Fruit fly (Drosophila melanogaster) S2 (cell line): ENCODE data around the gene CG12483.

ENCODE experiments used
- CG8478 ChIP-seq: fragments of >200 bp; optimal IDR thresholded peaks from 2 replicates; lab custom pipeline; 2018
- CTCF ChIP-seq, 2 experiments: fragments of >200 bp; optimal IDR thresholded peaks; 2 replicates each; lab custom pipeline; 2018

DNA sequence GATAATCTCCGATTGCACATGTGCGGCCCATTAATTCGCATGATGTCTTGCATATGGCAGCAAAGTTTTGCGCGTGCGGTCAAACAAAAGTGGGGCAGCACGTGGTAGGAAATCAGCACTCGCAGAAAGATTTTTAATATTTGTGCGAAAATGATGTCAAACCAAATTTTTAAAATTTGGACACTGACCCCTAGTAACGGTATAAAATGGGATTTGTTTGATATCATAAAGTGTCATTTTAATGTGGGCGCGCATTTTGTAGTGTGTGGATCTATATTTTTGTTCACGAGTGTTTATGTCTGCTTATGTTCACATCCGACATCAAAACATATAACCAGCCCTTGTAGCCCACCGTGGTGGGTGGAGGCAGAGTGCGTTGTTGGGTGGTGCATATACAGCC is 4.1 kb downstream of the CG12483 start:
- TF ChIP-seq CG8478 (lab: Kevin White, UChicago) (no peak), CTCF (optimal IDR thresholded peaks at IDR 0.05; lab: Kevin White, UChicago) (no peak)
